Fruit fly (Drosophila melanogaster): ENCODE measurements around the gene CG3407.

The CG3407 gene

dm6 chr2L:3813255-3813875, at the start of gene CG3407:
Gene CG3407 (minus strand): TSS chr2L:3813410.
- no peak for TF ChIP-seq CG4496 (GFP tag; IDR thresholded peaks at IDR 0.05)
- TF ChIP-seq CG13204 (GFP tag; optimal IDR thresholded peaks at IDR 0.05) = no peak
- no peak for TF ChIP-seq D1 (tag; optimal IDR thresholded peaks at IDR 0.05)
- TF ChIP-seq Ets98B (GFP tag; IDR thresholded peaks at IDR 0.05) = no peak
- TF ChIP-seq gl (tag; optimal IDR thresholded peaks at IDR 0.05) = no peak
- TF ChIP-seq CG32121 (GFP tag; IDR thresholded peaks at IDR 0.05) = no peak

DNA sequence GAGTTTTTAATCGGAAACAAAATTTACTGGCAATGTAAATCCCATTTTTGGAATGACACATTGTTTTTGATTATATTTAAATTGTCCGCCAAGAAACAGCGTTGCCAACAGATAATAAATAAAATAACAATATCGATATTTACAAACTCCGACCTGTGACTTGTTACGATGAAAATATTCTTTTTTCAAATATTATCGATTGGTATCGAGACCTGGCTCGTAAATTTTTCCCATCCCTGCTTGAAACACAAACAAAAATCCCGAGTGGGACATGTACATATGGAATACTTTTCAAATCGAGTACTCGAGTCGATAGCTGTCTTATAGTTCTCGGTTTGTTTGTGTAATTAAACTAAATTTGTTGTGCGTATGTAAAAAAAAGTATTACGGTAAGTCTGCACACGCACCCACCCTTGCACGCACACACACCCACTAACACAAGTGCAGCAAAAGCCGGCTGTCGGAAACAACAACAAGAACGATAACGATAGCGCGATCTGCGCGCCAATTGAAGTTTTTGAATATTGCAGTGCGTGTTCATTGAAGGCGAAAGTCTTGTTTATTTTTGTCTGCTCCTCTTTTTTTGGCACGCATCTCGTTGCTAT, 49.3 kb upstream of the CG3407 start, which contains the start of gene TTLL4B:
Gene TTLL4B (plus strand): TSS at position 232 of the 605 bp plus-strand sequence.
- TF ChIP-seq CG15710 (tag; optimal IDR thresholded peaks at IDR 0.05) = no peak
- no peak for TF ChIP-seq EcR (GFP tag; optimal IDR thresholded peaks at IDR 0.05)
- peak; percentile 28; the same call in 1 of the 3 replicates for TF ChIP-seq CG4496 (GFP tag; IDR thresholded peaks at IDR 0.05)

dm6 chr2L:3861388-3861787, 48.2 kb upstream of the CG3407 start:
- TF ChIP-seq Snoo (tag; optimal IDR thresholded peaks at IDR 0.05) (no peak), CG9948 (tag; optimal IDR thresholded peaks at IDR 0.05) (peak; percentile 69), CG4496 (GFP tag; IDR thresholded peaks at IDR 0.05) (no peak), CG8159 (tag; optimal IDR thresholded peaks at IDR 0.05) (peak; percentile 76), Pif1A (GFP tag; optimal IDR thresholded peaks at IDR 0.05) (no peak), CG15710 (tag; optimal IDR thresholded peaks at IDR 0.05) (peak; percentile 82), CG34367 (tag; optimal IDR thresholded peaks at IDR 0.05) (peak; percentile 53), fd96Ca (GFP tag; IDR thresholded peaks at IDR 0.05) (no peak), CG17806 (tag; optimal IDR thresholded peaks at IDR 0.05) (peak; percentile 65)

dm6 chr2L:3858118-3858517, 44.9 kb upstream of the CG3407 start:
- no peak for TF ChIP-seq EcR (GFP tag; optimal IDR thresholded peaks at IDR 0.05)
- no peak for TF ChIP-seq CG14655 (GFP tag; optimal IDR thresholded peaks at IDR 0.05)
- peak; percentile 47; the same call in 1 of the 3 replicates for TF ChIP-seq fd96Ca (GFP tag; IDR thresholded peaks at IDR 0.05)
- TF ChIP-seq Snoo (tag; optimal IDR thresholded peaks at IDR 0.05) = peak; percentile 27
- TF ChIP-seq CG13204 (GFP tag; optimal IDR thresholded peaks at IDR 0.05) = no peak
- no peak for TF ChIP-seq rn (GFP tag; IDR thresholded peaks at IDR 0.05)
- TF ChIP-seq gl (tag; optimal IDR thresholded peaks at IDR 0.05) = no peak
- peak; percentile 52 for TF ChIP-seq CG9948 (tag; optimal IDR thresholded peaks at IDR 0.05)
- peak; percentile 63 for TF ChIP-seq CG32121 (GFP tag; IDR thresholded peaks at IDR 0.05)
- peak; percentile 37; the same call in 1 of the 2 replicates for TF ChIP-seq CG12605 (GFP tag; IDR thresholded peaks at IDR 0.05)
- peak; percentile 41 for TF ChIP-seq Pif1B (GFP tag; optimal IDR thresholded peaks at IDR 0.05)
- peak; percentile 69 for TF ChIP-seq CG8301 (tag; optimal IDR thresholded peaks at IDR 0.05)
- TF ChIP-seq Pif1A (GFP tag; optimal IDR thresholded peaks at IDR 0.05) = peak; percentile 46
- peak; percentile 29 for TF ChIP-seq CG34367 (tag; optimal IDR thresholded peaks at IDR 0.05)
- no peak for TF ChIP-seq D1 (tag; optimal IDR thresholded peaks at IDR 0.05)
- peak; percentile 38 for TF ChIP-seq CG15710 (tag; optimal IDR thresholded peaks at IDR 0.05)
- peak; percentile 28 for TF ChIP-seq CG17806 (tag; optimal IDR thresholded peaks at IDR 0.05)
- TF ChIP-seq CG10348 (GFP tag; IDR thresholded peaks at IDR 0.05) = no peak
- peak; percentile 74 for TF ChIP-seq Ets98B (GFP tag; IDR thresholded peaks at IDR 0.05)
- TF ChIP-seq CG8159 (tag; optimal IDR thresholded peaks at IDR 0.05) = peak; percentile 42
- 0 out of 3 replicates have a peak, but pooled peaks have one; percentile 58 for TF ChIP-seq CG4496 (GFP tag; IDR thresholded peaks at IDR 0.05)

DNA sequence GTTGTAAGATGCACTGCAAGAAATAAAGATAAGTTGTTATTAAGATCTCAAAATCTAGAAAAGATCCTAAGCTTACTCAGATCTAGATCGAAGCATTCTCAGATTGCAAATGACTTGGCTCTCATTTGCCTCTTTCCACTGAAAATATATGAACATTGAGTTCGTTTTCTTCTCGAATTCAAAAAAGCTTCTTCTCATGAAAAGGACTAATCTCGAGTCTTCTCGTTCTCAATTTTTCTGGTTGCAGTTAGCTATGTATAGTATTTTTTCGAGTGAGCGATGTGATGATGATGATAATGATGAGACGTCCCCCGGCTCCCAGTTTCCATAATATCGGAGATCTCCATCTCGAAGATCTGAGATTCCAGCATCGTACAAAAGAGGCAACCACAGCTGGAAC, 43.2 kb upstream of the CG3407 start:
- TF ChIP-seq fd96Ca (GFP tag; IDR thresholded peaks at IDR 0.05) (no peak), CG12605 (GFP tag; IDR thresholded peaks at IDR 0.05) (no peak), CG15710 (tag; optimal IDR thresholded peaks at IDR 0.05) (peak; percentile 37), CG10348 (GFP tag; IDR thresholded peaks at IDR 0.05) (no peak), CG13204 (GFP tag; optimal IDR thresholded peaks at IDR 0.05) (no peak), CG8301 (tag; optimal IDR thresholded peaks at IDR 0.05) (no peak), Pif1A (GFP tag; optimal IDR thresholded peaks at IDR 0.05) (peak; percentile 44), Snoo (tag; optimal IDR thresholded peaks at IDR 0.05) (peak; percentile 35), Pif1B (GFP tag; optimal IDR thresholded peaks at IDR 0.05) (peak; percentile 22), CG34367 (tag; optimal IDR thresholded peaks at IDR 0.05) (peak; percentile 23), D1 (tag; optimal IDR thresholded peaks at IDR 0.05) (no peak), rn (GFP tag; IDR thresholded peaks at IDR 0.05) (no peak), CG14655 (GFP tag; optimal IDR thresholded peaks at IDR 0.05) (peak; percentile 27), Ets98B (GFP tag; IDR thresholded peaks at IDR 0.05) (no peak), CG9948 (tag; optimal IDR thresholded peaks at IDR 0.05) (peak; percentile 28), CG17806 (tag; optimal IDR thresholded peaks at IDR 0.05) (peak; percentile 32), CG4496 (GFP tag; IDR thresholded peaks at IDR 0.05) (no peak), CG8159 (tag; optimal IDR thresholded peaks at IDR 0.05) (peak; percentile 49), CG32121 (GFP tag; IDR thresholded peaks at IDR 0.05) (no peak), gl (tag; optimal IDR thresholded peaks at IDR 0.05) (no peak), EcR (GFP tag; optimal IDR thresholded peaks at IDR 0.05) (no peak)

DNA sequence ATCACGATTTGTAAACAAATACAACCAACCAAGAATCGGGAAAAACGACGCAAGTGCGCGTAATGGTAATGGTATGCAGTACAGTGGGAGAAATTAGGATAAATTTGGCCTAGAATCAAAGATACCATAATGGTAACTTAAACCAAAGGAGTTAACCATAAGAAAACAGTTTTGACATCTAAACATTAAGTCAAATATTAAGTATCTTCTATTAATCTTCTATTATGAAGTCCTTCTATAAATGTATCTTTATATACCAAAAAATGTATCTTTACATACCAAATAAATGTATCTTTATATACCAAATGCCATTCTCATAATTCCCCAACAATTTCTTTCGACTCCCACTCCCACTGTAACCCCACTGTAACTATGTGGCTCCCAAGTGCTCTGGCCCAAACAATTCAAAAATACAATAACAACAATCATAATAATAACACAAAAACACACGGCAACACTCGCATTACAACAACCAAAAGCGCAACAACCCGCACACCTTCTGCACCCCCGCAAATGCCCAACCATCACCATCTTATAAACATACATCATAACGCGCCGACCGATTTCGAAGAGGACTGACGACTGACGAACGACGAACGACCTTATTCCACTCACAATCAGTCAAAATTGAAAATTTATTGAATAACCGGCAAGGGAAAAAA, 42.4 kb upstream of the CG3407 start:
- TF ChIP-seq CG9948 (tag; optimal IDR thresholded peaks at IDR 0.05) = peak; percentile 1
- no peak for TF ChIP-seq CG4496 (GFP tag; IDR thresholded peaks at IDR 0.05)
- peak; percentile 18 for TF ChIP-seq CG8159 (tag; optimal IDR thresholded peaks at IDR 0.05)
